Worm (Caenorhabditis elegans) whole organism, mixed stage, embryonic: ENCODE data around the gene scl-12.

Experiments used
- bed-3 ChIP-seq: fragments of 200-800 bp; sonication (Bioruptor generic); optimal IDR thresholded peaks from 3 replicates; lab custom pipeline; 2018; ENCODE audit warnings: mild to moderate bottlenecking, missing genetic modification characterization, moderate library complexity, missing compliant biosample characterization
- blmp-1 ChIP-seq: fragments of 150-350 bp; optimal IDR thresholded peaks from 2 replicates; lab custom pipeline; 2014; ENCODE audit warnings: missing biosample characterization, missing genetic modification characterization
- flh-1 ChIP-seq: fragments of 200-800 bp; sonication (Bioruptor generic); optimal IDR thresholded peaks from 2 replicates; lab custom pipeline; 2018; ENCODE audit warnings: mild to moderate bottlenecking, missing genetic modification characterization, moderate library complexity, missing compliant biosample characterization
- mep-1 ChIP-seq: fragments of 150-350 bp; optimal IDR thresholded peaks from 2 replicates; lab custom pipeline; 2017; ENCODE audit warnings: missing biosample characterization, missing genetic modification reagents, missing genetic modification characterization, inconsistent platforms
- mls-2 ChIP-seq: sonication (generic microtip); optimal IDR thresholded peaks from 2 replicates; lab custom pipeline; 2016; ENCODE audit warnings: mild to moderate bottlenecking, missing genetic modification characterization, moderate library complexity, missing compliant biosample characterization
- pha-4 ChIP-seq: fragments of 150-350 bp; optimal IDR thresholded peaks from 2 replicates; lab custom pipeline; 2018; ENCODE audit warnings: missing biosample characterization, missing genetic modification reagents, missing genetic modification characterization
- unc-39 ChIP-seq: fragments of 150-350 bp; optimal IDR thresholded peaks from 2 replicates; lab custom pipeline; 2014; ENCODE audit warnings: missing biosample characterization, missing genetic modification characterization

ce11 chrV:3862851-3863250 is 50.5 kb downstream of the scl-12 start, which contains the start of gene nhr-187:
- TF ChIP-seq bed-3 (GFP tag; lab: Kevin White, UChicago) (no peak), mls-2 (tag; lab: Kevin White, UChicago) (no peak), pha-4 (tag; lab: Kevin White, UChicago) (no peak), unc-39 (no peak), flh-1 (GFP tag; lab: Kevin White, UChicago) (no peak), mep-1 (tag; lab: Kevin White, UChicago) (no peak), blmp-1 (tag; lab: Kevin White, UChicago) (no peak)
